Worm (Caenorhabditis elegans): ENCODE measurements around the gene ceh-75.

ce11 chrV:9871339-9871738 lies 49.8 kb upstream of the ceh-75 start, which contains the start of gene srab-18:
- TF ChIP-seq ztf-11 (tag; optimal IDR thresholded peaks at IDR 0.05) (no peak), skn-1 (tag; optimal IDR thresholded peaks at IDR 0.05) (no peak), elt-1 (tag; optimal IDR thresholded peaks at IDR 0.05) (no peak), fos-1 (tag; optimal IDR thresholded peaks at IDR 0.05) (no peak), nhr-11 (tag; optimal IDR thresholded peaks at IDR 0.05) (no peak), nhr-77 (tag; optimal IDR thresholded peaks at IDR 0.05) (no peak), unc-39 (tag; optimal IDR thresholded peaks at IDR 0.05) (no peak), unc-62 (GFP tag; optimal IDR thresholded peaks at IDR 0.05) (no peak)
